Worm (Caenorhabditis elegans) whole organism, L1 larva: Measurements from ENCODE around the gene D1044.7.

ENCODE experiments used
- C04F5.9 ChIP-seq: sonication (generic microtip); optimal IDR thresholded peaks from 2 replicates; lab custom pipeline; 2016; ENCODE audit warnings: missing genetic modification characterization, missing compliant biosample characterization
- C16A3.4 ChIP-seq: fragments of 150-350 bp; optimal IDR thresholded peaks from 2 replicates; lab custom pipeline; 2014; ENCODE audit warnings: missing biosample characterization, missing genetic modification characterization
- ama-1 ChIP-seq: fragments of 150-350 bp; optimal IDR thresholded peaks from 2 replicates; lab custom pipeline; 2014
- blmp-1 ChIP-seq: fragments of 150-350 bp; optimal IDR thresholded peaks from 2 replicates; lab custom pipeline; 2014; ENCODE audit warnings: missing biosample characterization, missing genetic modification characterization
- ceh-63 ChIP-seq: fragments of 200-800 bp; sonication (Bioruptor generic); optimal IDR thresholded peaks from 2 replicates; lab custom pipeline; 2018; ENCODE audit warnings: mild to moderate bottlenecking, missing genetic modification characterization, missing compliant biosample characterization
- ceh-82 ChIP-seq, 3 experiments: fragments of 150-350 bp in 1 of 3; sonication (generic microtip) in 2 of 3; optimal IDR thresholded peaks; 2 replicates each; lab custom pipeline; 2014 to 2017; ENCODE audit warnings: missing biosample characterization in 3 of 3, missing genetic modification characterization in 3 of 3
- ceh-90 ChIP-seq: sonication (generic microtip); optimal IDR thresholded peaks from 2 replicates; lab custom pipeline; 2016; ENCODE audit warnings: missing genetic modification characterization, missing compliant biosample characterization
- dpl-1 ChIP-seq, 3 experiments: fragments of 150-350 bp in 2 of 3; sonication (generic microtip) in 1 of 3; optimal IDR thresholded peaks; 2 replicates each; lab custom pipeline; 2014 to 2017; ENCODE audit warnings: missing biosample characterization in 3 of 3, missing genetic modification characterization in 3 of 3, missing genetic modification reagents in 3 of 3
- dsc-1 ChIP-seq: sonication (generic microtip); optimal IDR thresholded peaks from 2 replicates; lab custom pipeline; 2016; ENCODE audit warnings: mild to moderate bottlenecking, missing genetic modification characterization, missing compliant biosample characterization
- efl-1 ChIP-seq, 4 experiments: fragments of 150-350 bp; optimal IDR thresholded peaks in 3 of 4; peaks in 1 of 4; 1 replicate in 1 of 4; 2 replicates in 3 of 4; lab custom pipeline; 2014; ENCODE audit warnings: missing biosample characterization in 2 of 4, missing genetic modification characterization in 2 of 4, missing genetic modification reagents in 2 of 4
- egl-13 ChIP-seq: sonication (generic microtip); optimal IDR thresholded peaks from 2 replicates; lab custom pipeline; 2016; ENCODE audit warnings: missing genotype, missing genetic modification reagents, missing genetic modification characterization, missing compliant biosample characterization
- egl-27 ChIP-seq, 2 experiments: fragments of 150-350 bp in 1 of 2; sonication (generic microtip); optimal IDR thresholded peaks; 3 replicates each; lab custom pipeline; 2017 to 2018; ENCODE audit warnings: missing biosample characterization in 2 of 2, missing genetic modification characterization in 2 of 2, missing genetic modification reagents in 2 of 2
- elt-2 ChIP-seq: sonication (generic microtip); optimal IDR thresholded peaks from 2 replicates; lab custom pipeline; 2016; ENCODE audit warnings: missing genetic modification characterization, mild to moderate bottlenecking, inconsistent platforms, missing compliant biosample characterization, missing genetic modification reagents
- elt-3 ChIP-seq, 6 experiments: fragments of 150-350 bp in 1 of 6; sonication (generic microtip); optimal IDR thresholded peaks; 2 replicates each; lab custom pipeline; 2017 to 2018; ENCODE audit warnings: missing biosample characterization in 6 of 6, missing genetic modification characterization in 6 of 6, inconsistent platforms in 1 of 6
- fkh-8 ChIP-seq: sonication (generic microtip); optimal IDR thresholded peaks from 2 replicates; lab custom pipeline; 2016; ENCODE audit warnings: mild to moderate bottlenecking, missing genetic modification characterization, missing compliant biosample characterization
- fos-1 ChIP-seq: fragments of 150-350 bp; optimal IDR thresholded peaks from 2 replicates; lab custom pipeline; 2014; ENCODE audit warnings: missing biosample characterization, missing genetic modification characterization
- grh-1 ChIP-seq: fragments of 200-800 bp; sonication (Bioruptor generic); IDR thresholded peaks from 2 replicates; pipeline ENCODE4 v1.3.6; 2022; ENCODE audit warnings: missing genetic modification reagents, missing genetic modification characterization, missing compliant biosample characterization
- hlh-17 ChIP-seq: fragments of 200-800 bp; sonication (Bioruptor generic); optimal IDR thresholded peaks from 2 replicates; lab custom pipeline; 2018; ENCODE audit warnings: missing genetic modification characterization, mild to moderate bottlenecking, missing compliant biosample characterization, moderate library complexity, borderline replicate concordance
- hlh-4 ChIP-seq: sonication (generic microtip); optimal IDR thresholded peaks from 2 replicates; lab custom pipeline; 2016; ENCODE audit warnings: mild to moderate bottlenecking, missing genetic modification characterization, missing compliant biosample characterization
- irx-1 ChIP-seq: sonication (generic microtip); optimal IDR thresholded peaks from 2 replicates; lab custom pipeline; 2016; ENCODE audit warnings: missing genetic modification characterization, missing compliant biosample characterization
- lin-13 ChIP-seq: fragments of 150-350 bp; optimal IDR thresholded peaks from 2 replicates; lab custom pipeline; 2014; ENCODE audit warnings: missing biosample characterization, missing genetic modification reagents, missing genetic modification characterization
- lin-14 ChIP-seq: fragments of 200-800 bp; sonication (Bioruptor generic); optimal IDR thresholded peaks from 2 replicates; lab custom pipeline; 2018; ENCODE audit warnings: mild to moderate bottlenecking, missing genetic modification characterization, moderate library complexity, missing compliant biosample characterization
- lin-35 ChIP-seq, 2 experiments: fragments of 150-350 bp; optimal IDR thresholded peaks; 2 replicates each; lab custom pipeline; 2014; ENCODE audit warnings: missing biosample characterization in 2 of 2, missing genetic modification characterization in 2 of 2, missing genetic modification reagents in 2 of 2
- lin-39 ChIP-seq: fragments of 150-350 bp; optimal IDR thresholded peaks from 2 replicates; lab custom pipeline; 2014; ENCODE audit warnings: missing biosample characterization, missing genetic modification reagents, missing genetic modification characterization
- lir-3 ChIP-seq: sonication (generic microtip); optimal IDR thresholded peaks from 2 replicates; lab custom pipeline; 2016; ENCODE audit warnings: mild to moderate bottlenecking, missing genetic modification characterization, moderate library complexity, missing compliant biosample characterization; ENCODE audit not compliant: poor library complexity
- lsy-2 ChIP-seq, 2 experiments: fragments of 150-350 bp; optimal IDR thresholded peaks; 2 replicates each; lab custom pipeline; 2014; ENCODE audit warnings: missing biosample characterization in 2 of 2, missing genetic modification characterization in 2 of 2
- mdl-1 ChIP-seq, 2 experiments: fragments of 150-350 bp; optimal IDR thresholded peaks; 2 replicates each; lab custom pipeline; 2014 to 2017; ENCODE audit warnings: missing biosample characterization in 2 of 2, missing genetic modification characterization in 2 of 2, inconsistent platforms in 1 of 2
- mef-2 ChIP-seq: fragments of 150-350 bp; optimal IDR thresholded peaks from 2 replicates; lab custom pipeline; 2014; ENCODE audit warnings: missing biosample characterization, missing genetic modification characterization
- mep-1 ChIP-seq: fragments of 150-350 bp; optimal IDR thresholded peaks from 2 replicates; lab custom pipeline; 2014; ENCODE audit warnings: missing biosample characterization, missing genetic modification characterization
- nhr-12 ChIP-seq: sonication (generic microtip); optimal IDR thresholded peaks from 2 replicates; lab custom pipeline; 2017; ENCODE audit warnings: missing biosample characterization, missing genetic modification characterization
- nhr-19 ChIP-seq: fragments of 200-800 bp; sonication (Bioruptor generic); conservative IDR thresholded peaks from 2 replicates; pipeline ENCODE4 v1.3.6; 2022; ENCODE audit warnings: missing genetic modification characterization, missing compliant biosample characterization
- nhr-20 ChIP-seq: sonication (generic microtip); optimal IDR thresholded peaks from 2 replicates; lab custom pipeline; 2016; ENCODE audit warnings: mild to moderate bottlenecking, missing genetic modification characterization, missing compliant biosample characterization
- nhr-47 ChIP-seq: sonication (generic microtip); optimal IDR thresholded peaks from 2 replicates; lab custom pipeline; 2016; ENCODE audit warnings: mild to moderate bottlenecking, missing genetic modification characterization, moderate library complexity, missing compliant biosample characterization
- nhr-71 ChIP-seq: sonication (generic microtip); optimal IDR thresholded peaks from 2 replicates; lab custom pipeline; 2016; ENCODE audit warnings: mild to moderate bottlenecking, missing genetic modification characterization, moderate library complexity, missing compliant biosample characterization
- nhr-85 ChIP-seq: sonication (generic microtip); peaks from one replicate; lab custom pipeline; 2016; ENCODE audit warnings: missing genetic modification characterization, inconsistent platforms, missing compliant biosample characterization
- nhr-90 ChIP-seq: sonication (generic microtip); optimal IDR thresholded peaks from 2 replicates; lab custom pipeline; 2016; ENCODE audit warnings: mild to moderate bottlenecking, missing genetic modification characterization, missing compliant biosample characterization; ENCODE audit not compliant: poor library complexity
- pax-3 ChIP-seq: fragments of 200-800 bp; sonication (Bioruptor generic); optimal IDR thresholded peaks from 2 replicates; lab custom pipeline; 2018; ENCODE audit warnings: mild to moderate bottlenecking, missing genetic modification characterization, moderate library complexity, missing compliant biosample characterization
- pqm-1 ChIP-seq: sonication (generic microtip); optimal IDR thresholded peaks from 3 replicates; lab custom pipeline; 2017; ENCODE audit warnings: missing biosample characterization, missing genetic modification characterization
- rnt-1 ChIP-seq: sonication (generic microtip); optimal IDR thresholded peaks from 2 replicates; lab custom pipeline; 2016; ENCODE audit warnings: mild to moderate bottlenecking, missing genetic modification characterization, moderate library complexity, missing compliant biosample characterization
- snu-23 ChIP-seq: sonication (generic microtip); optimal IDR thresholded peaks from 2 replicates; lab custom pipeline; 2016; ENCODE audit warnings: missing genetic modification characterization, missing compliant biosample characterization
- sptf-1 ChIP-seq: fragments of 150-350 bp; optimal IDR thresholded peaks from 2 replicates; lab custom pipeline; 2014; ENCODE audit warnings: missing biosample characterization, missing genetic modification characterization
- sup-37 ChIP-seq: fragments of 200-800 bp; sonication (Bioruptor generic); optimal IDR thresholded peaks from 2 replicates; lab custom pipeline; 2018; ENCODE audit warnings: mild to moderate bottlenecking, missing genetic modification characterization, missing compliant biosample characterization
- swsn-7 ChIP-seq: sonication (generic microtip); optimal IDR thresholded peaks from 2 replicates; lab custom pipeline; 2016; ENCODE audit warnings: missing genetic modification characterization, missing compliant biosample characterization
- tbx-2 ChIP-seq: sonication (generic microtip); optimal IDR thresholded peaks from 2 replicates; lab custom pipeline; 2016; ENCODE audit warnings: missing genetic modification characterization, missing compliant biosample characterization
- unc-130 ChIP-seq: fragments of 150-350 bp; optimal IDR thresholded peaks from 2 replicates; lab custom pipeline; 2017; ENCODE audit warnings: missing biosample characterization, missing genetic modification characterization, inconsistent platforms
- vab-15 ChIP-seq: sonication (generic microtip); optimal IDR thresholded peaks from 2 replicates; lab custom pipeline; 2017; ENCODE audit warnings: missing genotype, mild to moderate bottlenecking, missing genetic modification characterization, missing compliant biosample characterization
- xbp-1 ChIP-seq: sonication (generic microtip); optimal IDR thresholded peaks from 2 replicates; lab custom pipeline; 2016; ENCODE audit warnings: missing genetic modification characterization, missing compliant biosample characterization
- ztf-4 ChIP-seq: fragments of 150-350 bp; optimal IDR thresholded peaks from 2 replicates; lab custom pipeline; 2014; ENCODE audit warnings: missing biosample characterization, missing genetic modification characterization

The D1044.7 gene

ce11 chrIII:5553098-5553497, 44.5 kb upstream of the D1044.7 start (continued):
- TF ChIP-seq elt-2 (peak; percentile 59), efl-1 (optimal IDR thresholded peaks at IDR 0.05; lab: Kevin White, UChicago) (no peak), efl-1 (GFP tag; optimal IDR thresholded peaks at IDR 0.05 in 1 of 2; lab: Kevin White, UChicago) (peak in 1 of 2 experiments; percentile 84), fkh-8 (tag; lab: Kevin White, UChicago) (no peak), nhr-12 (tag; lab: Kevin White, UChicago) (no peak), lin-35 (GFP tag; optimal IDR thresholded peaks at IDR 0.05; lab: Kevin White, UChicago) (peak in 1 of 2 experiments; percentile 29), pax-3 (tag; lab: Kevin White, UChicago) (no peak), xbp-1 (no peak), sptf-1 (tag; lab: Kevin White, UChicago) (no peak), pqm-1 (no peak), sup-37 (GFP tag; lab: Kevin White, UChicago) (no peak), nhr-90 (peak; percentile 24)

DNA sequence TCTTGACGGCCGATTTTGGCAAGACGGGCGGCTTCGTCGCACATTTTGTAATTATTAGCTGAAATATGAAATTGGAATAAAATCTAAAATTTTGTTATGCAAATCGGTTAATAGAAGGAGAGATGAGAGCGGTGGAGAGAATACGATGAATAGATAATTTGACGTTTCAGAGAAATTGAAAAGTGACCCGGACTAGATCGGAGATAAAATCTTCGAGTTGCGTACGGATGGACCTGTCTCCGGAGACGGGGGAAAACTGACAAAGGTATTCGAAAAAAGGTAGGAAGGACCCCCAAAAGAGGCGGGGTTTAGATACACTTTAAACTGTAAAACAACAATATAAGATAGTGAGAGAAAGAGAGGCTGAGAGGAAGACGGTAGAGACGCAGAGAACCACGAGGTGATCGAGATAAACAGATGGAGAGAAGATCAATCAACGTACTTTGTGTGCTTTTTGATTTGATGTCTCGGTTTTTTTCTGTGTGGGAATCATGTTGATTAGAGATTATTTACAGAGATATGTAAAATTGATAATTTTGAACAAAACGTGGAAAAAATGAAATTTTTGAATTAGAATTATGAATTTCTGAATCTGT, 43.6 kb upstream of the D1044.7 start, which contains the start of gene F09F7.6:
TSS of gene F09F7.6 (minus strand) at position 64 of the 596 bp plus-strand sequence.
- TF ChIP-seq lin-35 (GFP tag; optimal IDR thresholded peaks at IDR 0.05; lab: Kevin White, UChicago) (peak; percentile 41 to 81), dsc-1 (tag; lab: Kevin White, UChicago) (peak; percentile 41), blmp-1 (tag; lab: Kevin White, UChicago) (peak; percentile 44), mdl-1 (tag; optimal IDR thresholded peaks at IDR 0.05; lab: Kevin White, UChicago) (peak in 1 of 2 experiments; percentile 96), rnt-1 (tag; lab: Kevin White, UChicago) (peak; percentile 76), lin-13 (GFP tag; lab: Kevin White, UChicago) (peak; percentile 4), snu-23 (GFP tag; lab: Kevin White, UChicago) (peak; percentile 93), lin-14 (GFP tag; lab: Kevin White, UChicago) (peak; percentile 89), mep-1 (tag; lab: Kevin White, UChicago) (peak; percentile 18), efl-1 (optimal IDR thresholded peaks at IDR 0.05; lab: Kevin White, UChicago) (peak; percentile 37 to 52), efl-1 (GFP tag; optimal IDR thresholded peaks at IDR 0.05 in 1 of 2; lab: Kevin White, UChicago) (peak in 1 of 2 experiments; percentile 96), C04F5.9 (tag; lab: Kevin White, UChicago) (peak; percentile 26), ztf-4 (tag; lab: Kevin White, UChicago) (peak; percentile 51), hlh-4 (no peak), lir-3 (peak; percentile 72), ceh-82 (tag; optimal IDR thresholded peaks at IDR 0.05; lab: Kevin White, UChicago) (no peak), egl-13 (tag; lab: Kevin White, UChicago) (no peak), sptf-1 (tag; lab: Kevin White, UChicago) (no peak), xbp-1 (peak; percentile 27), ceh-90 (tag; lab: Kevin White, UChicago) (no peak), unc-130 (tag; lab: Kevin White, UChicago) (peak; percentile 89), nhr-20 (tag; lab: Kevin White, UChicago) (peak; percentile 97), C16A3.4 (tag; lab: Kevin White, UChicago) (peak; percentile 74), fos-1 (tag; lab: Kevin White, UChicago) (no peak), irx-1 (tag; lab: Kevin White, UChicago) (peak; percentile 10), ama-1 (lab: Kevin White, UChicago) (peak; percentile 47), tbx-2 (tag; lab: Kevin White, UChicago) (peak; percentile 81), egl-27 (tag; optimal IDR thresholded peaks at IDR 0.05; lab: Kevin White, UChicago) (no peak), hlh-17 (GFP tag; lab: Kevin White, UChicago) (no peak), nhr-71 (tag; lab: Kevin White, UChicago) (peak; percentile 95), swsn-7 (peak; percentile 46), lsy-2 (tag; optimal IDR thresholded peaks at IDR 0.05; lab: Kevin White, UChicago) (peak; percentile 57 to 63), elt-3 (tag; optimal IDR thresholded peaks at IDR 0.05; lab: Kevin White, UChicago) (peak; percentile 35 to 93 (median 72)), ceh-63 (GFP tag; lab: Kevin White, UChicago) (no peak), nhr-85 (tag; lab: Kevin White, UChicago) (peak; percentile 98), dpl-1 (GFP tag; optimal IDR thresholded peaks at IDR 0.05; lab: Kevin White, UChicago) (peak in 2 of 3 experiments; percentile 21 to 42), nhr-47 (tag; lab: Kevin White, UChicago) (peak; percentile 62), grh-1 (GFP tag; lab: Robert Waterston, UW) (peak; percentile 53; the same call in 1 of the 2 replicates), lin-39 (peak; percentile 25), elt-2 (peak; percentile 74), vab-15 (peak; percentile 50), nhr-19 (GFP tag; lab: Robert Waterston, UW) (peak; percentile 98), mef-2 (tag; lab: Kevin White, UChicago) (no peak), nhr-90 (peak; percentile 81)
